Worm (Caenorhabditis elegans) whole organism, dauer: ENCODE measurements around the gene bbs-2.

ENCODE experiments used
- unc-62 ChIP-seq: sonication (generic microtip); optimal IDR thresholded peaks from 2 replicates; lab custom pipeline; 2017; ENCODE audit warnings: missing biosample characterization, missing genetic modification reagents, missing genetic modification characterization

bbs-2 gene

DNA sequence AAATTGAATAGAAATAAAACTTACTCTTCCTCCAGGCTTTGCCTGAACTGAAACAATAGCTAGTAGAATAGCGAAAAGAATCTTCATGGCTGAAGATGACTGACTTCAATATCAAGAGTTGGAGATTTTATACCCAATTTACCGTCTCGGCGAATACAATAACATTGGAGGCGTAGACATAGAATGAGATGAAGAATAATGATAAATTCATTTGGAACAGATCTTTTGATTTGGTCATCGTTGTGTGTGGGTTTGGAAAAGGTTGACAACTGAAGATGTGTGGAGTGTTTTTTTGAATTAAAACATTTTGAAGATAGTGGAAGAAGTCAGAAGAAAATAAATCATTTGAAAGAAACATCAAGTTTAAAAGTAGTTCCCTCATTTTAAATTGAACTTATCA, 42.4 kb downstream of the bbs-2 start, which contains the start of gene F57H12.6:
Gene F57H12.6 (minus strand): TSS at position 101 of the 400 bp plus-strand sequence.
- no peak for TF ChIP-seq unc-62

DNA sequence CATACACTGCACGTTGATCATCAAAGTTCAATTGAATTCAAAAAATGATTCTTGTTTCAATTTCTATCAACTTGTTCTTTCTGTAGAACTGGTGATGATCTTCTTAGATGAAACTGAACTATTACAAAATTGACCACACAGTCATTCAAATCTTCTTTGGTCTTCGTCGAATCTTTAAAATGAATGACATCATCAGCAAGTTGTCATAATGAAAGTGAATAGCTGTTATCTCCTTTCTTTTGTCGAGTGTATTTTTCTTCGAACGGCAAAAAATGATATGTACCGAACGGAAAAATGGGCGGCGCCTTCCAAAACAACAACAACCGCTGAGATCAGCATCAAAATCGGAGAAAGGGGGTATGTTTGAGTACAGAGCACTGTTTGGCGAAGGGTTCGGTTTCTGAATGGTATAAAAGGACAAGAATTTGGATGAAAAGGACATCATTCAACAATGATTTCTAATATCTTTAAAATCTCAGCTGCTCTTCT, 43.7 kb downstream of the bbs-2 start, which contains the start of gene ora-1:
Gene ora-1 (plus strand): TSS at position 439 of the 489 bp plus-strand sequence.
- TF ChIP-seq unc-62, result no peak

ce11 chrIV:7979588-7979987, 45.8 kb downstream of the bbs-2 start, which contains the start of gene unc-24:
TSS of gene unc-24 (plus strand) at chrIV:7979870.
- no peak for TF ChIP-seq unc-62

DNA sequence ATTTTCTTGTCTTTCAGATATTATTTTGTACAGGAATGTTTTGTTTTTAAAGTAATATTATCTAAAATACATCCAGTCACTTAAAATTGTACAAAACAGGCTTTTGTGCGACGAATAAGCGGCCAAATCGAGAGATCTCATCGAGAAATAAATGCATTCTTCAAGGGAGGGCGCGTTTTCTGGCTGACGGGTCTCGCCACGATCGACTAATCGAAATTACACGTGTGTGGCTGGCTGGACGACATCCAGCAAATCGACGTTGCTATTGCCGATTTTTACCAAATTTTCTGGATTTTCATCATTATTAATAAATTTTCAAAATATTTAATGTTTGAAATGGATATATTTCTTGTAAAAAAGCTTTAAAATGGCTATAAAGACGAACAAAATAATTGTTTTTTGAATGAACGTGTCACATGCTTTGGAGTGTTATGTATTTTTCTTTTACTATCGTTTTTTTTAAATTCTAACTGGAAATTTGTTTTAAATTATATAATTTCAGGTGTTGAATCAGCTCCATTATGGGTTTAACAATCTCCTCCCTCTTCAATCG, 48.3 kb downstream of the bbs-2 start, which contains the start of gene arf-5:
Gene arf-5 (plus strand): TSS at position 503 of the 553 bp plus-strand sequence.
- no peak for TF ChIP-seq unc-62

- no peak for TF ChIP-seq unc-62
Measured at ce11 chrIV:7983021-7983420, 49.2 kb downstream of the bbs-2 start.

ce11 chrIV:7983728-7984346, 50.0 kb downstream of the bbs-2 start:
- no peak for TF ChIP-seq unc-62

DNA sequence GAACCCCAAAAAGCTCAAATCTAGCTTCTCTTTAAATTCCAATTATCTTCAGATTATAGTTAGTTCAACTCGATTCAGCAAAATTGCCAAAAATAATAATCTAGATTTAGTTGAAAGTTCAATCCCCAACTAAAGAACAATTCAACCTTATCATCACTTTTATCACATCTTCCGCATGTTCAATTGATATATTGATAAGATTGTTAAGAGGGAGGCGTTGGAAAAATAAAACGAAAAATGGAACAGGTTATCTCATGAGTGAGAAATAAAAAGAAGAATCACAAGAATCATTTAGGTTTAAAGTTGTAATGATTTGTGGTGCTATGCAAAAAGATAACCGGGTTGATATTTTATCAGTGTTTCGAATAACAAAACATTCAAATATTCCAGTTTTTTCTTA, 51.9 kb downstream of the bbs-2 start:
- TF ChIP-seq unc-62, result no peak

DNA sequence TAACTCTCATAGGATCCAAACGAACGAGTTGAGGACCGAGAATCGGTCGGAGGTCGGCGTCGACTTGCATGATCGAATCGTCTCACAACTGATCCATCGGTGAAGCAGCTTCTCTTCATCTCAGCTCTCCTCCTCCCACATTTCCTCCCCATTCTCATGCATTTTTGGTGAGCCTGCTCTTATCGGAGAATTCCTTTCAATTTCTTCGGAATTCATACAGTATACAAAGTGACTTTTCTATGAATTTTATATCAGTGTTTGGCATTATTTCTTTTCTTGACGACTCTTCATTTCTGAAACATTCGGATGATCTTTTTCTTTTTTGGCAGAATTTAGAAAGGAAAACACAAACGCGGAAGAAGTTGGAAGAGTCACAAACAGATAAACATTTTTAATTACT, 53.2 kb downstream of the bbs-2 start, which contains the start of gene mec-17:
Gene mec-17 (minus strand): TSS at position 101 of the 400 bp plus-strand sequence.
- TF ChIP-seq unc-62, result no peak
